Fruit fly (Drosophila melanogaster) whole organism, embryonic: Measurements from ENCODE around the gene Pph13.

ENCODE experiments used
- ATbp ChIP-seq: fragments of 200-800 bp; sonication (Bioruptor generic); optimal IDR thresholded peaks from 2 replicates; lab custom pipeline; 2017; ENCODE audit warnings: missing biosample characterization, mild to moderate bottlenecking, missing genetic modification characterization, missing genetic modification reagents
- Awh ChIP-seq: fragments of 200-800 bp; sonication (Bioruptor generic); IDR thresholded peaks from 2 replicates; pipeline ENCODE4, ENCODE4 v1.3.6; 2022; ENCODE audit warnings: missing biosample characterization, missing genetic modification characterization
- Bteb2 ChIP-seq: fragments of 200-800 bp; sonication (Bioruptor generic); optimal IDR thresholded peaks from 2 replicates; lab custom pipeline; 2016; ENCODE audit warnings: missing biosample characterization, missing genetic modification characterization
- CG10366 ChIP-seq: fragments of 200-800 bp; sonication (Bioruptor generic); IDR thresholded peaks from 2 replicates; pipeline ENCODE4 v1.3.6; 2022; ENCODE audit warnings: missing biosample characterization, missing genetic modification characterization
- CG11093 ChIP-seq: fragments of 200-800 bp; sonication (Bioruptor generic); IDR thresholded peaks from 3 replicates; pipeline ENCODE4 v1.3.6; 2022; ENCODE audit warnings: missing biosample characterization, missing genetic modification characterization
- CG13894 ChIP-seq: fragments of 200-800 bp; sonication (Bioruptor generic); optimal IDR thresholded peaks from 3 replicates; lab custom pipeline; 2018; ENCODE audit warnings: missing biosample characterization, mild to moderate bottlenecking, missing genetic modification characterization, moderate library complexity
- CG15073 ChIP-seq: fragments of 200-800 bp; sonication (Bioruptor generic); optimal IDR thresholded peaks from 2 replicates; lab custom pipeline; 2016; ENCODE audit warnings: missing biosample characterization, missing genetic modification characterization
- CG15269 ChIP-seq: fragments of 200-800 bp; sonication (Bioruptor generic); optimal IDR thresholded peaks from 2 replicates; lab custom pipeline; 2018; ENCODE audit warnings: missing biosample characterization, mild to moderate bottlenecking, missing genetic modification characterization, moderate library complexity
- CG17568 ChIP-seq: fragments of 200-800 bp; sonication (Bioruptor generic); optimal IDR thresholded peaks from 2 replicates; lab custom pipeline; 2018; ENCODE audit warnings: missing biosample characterization, mild to moderate bottlenecking, missing genetic modification characterization, moderate library complexity
- CG17912 ChIP-seq: fragments of 200-800 bp; sonication (Bioruptor generic); optimal IDR thresholded peaks from 2 replicates; lab custom pipeline; 2018; ENCODE audit warnings: missing biosample characterization, mild to moderate bottlenecking, missing genetic modification characterization
- CG18011 ChIP-seq: fragments of 200-800 bp; sonication (Bioruptor generic); optimal IDR thresholded peaks from 2 replicates; lab custom pipeline; 2017; ENCODE audit warnings: missing biosample characterization, missing genetic modification characterization, mild to moderate bottlenecking, moderate library complexity, missing genotype
- CG18262 ChIP-seq: fragments of 200-800 bp; optimal IDR thresholded peaks from 3 replicates; lab custom pipeline; 2019; ENCODE audit warnings: missing biosample characterization, mild to moderate bottlenecking, missing genetic modification characterization, moderate library complexity
- CG2120 ChIP-seq: fragments of 200-800 bp; sonication (Bioruptor generic); optimal IDR thresholded peaks from 3 replicates; lab custom pipeline; 2016; ENCODE audit warnings: missing biosample characterization, missing genetic modification characterization
- CG30431 ChIP-seq: fragments of 200-800 bp; sonication (Bioruptor generic); optimal IDR thresholded peaks from 2 replicates; lab custom pipeline; 2017; ENCODE audit warnings: missing biosample characterization, missing genetic modification characterization
- CG33213 ChIP-seq: fragments of 200-800 bp; sonication (Bioruptor generic); optimal IDR thresholded peaks from 3 replicates; lab custom pipeline; 2016; ENCODE audit warnings: missing biosample characterization, missing genetic modification characterization
- CG34422 ChIP-seq: fragments of 200-800 bp; sonication (Bioruptor generic); IDR thresholded peaks from 3 replicates; pipeline ENCODE4 v1.3.6; 2022; ENCODE audit warnings: missing biosample characterization, missing genetic modification characterization
- CG42726 ChIP-seq: fragments of 200-800 bp; sonication (Bioruptor generic); IDR thresholded peaks from 2 replicates; pipeline ENCODE4 v1.3.6; 2022; ENCODE audit warnings: missing biosample characterization, missing genetic modification characterization; ENCODE audit not compliant: partially characterized antibody
- CG4617 ChIP-seq: fragments of 200-800 bp; sonication (Bioruptor generic); optimal IDR thresholded peaks from 3 replicates; lab custom pipeline; 2016; ENCODE audit warnings: missing biosample characterization, missing genetic modification characterization, borderline replicate concordance
- CG6765 ChIP-seq: fragments of 200-800 bp; sonication (Bioruptor generic); optimal IDR thresholded peaks from 3 replicates; lab custom pipeline; 2017; ENCODE audit warnings: missing biosample characterization, mild to moderate bottlenecking, missing genetic modification characterization
- CG6791 ChIP-seq: fragments of 200-800 bp; sonication (Bioruptor generic); IDR thresholded peaks from 3 replicates; pipeline ENCODE4 v1.3.6; 2022; ENCODE audit warnings: missing biosample characterization, missing genetic modification characterization; ENCODE audit not compliant: partially characterized antibody
- CoRest ChIP-seq: fragments of 200-800 bp; sonication (Bioruptor generic); optimal IDR thresholded peaks from 3 replicates; lab custom pipeline; 2018; ENCODE audit warnings: missing biosample characterization, mild to moderate bottlenecking, missing genetic modification characterization, moderate library complexity
- Doc3 ChIP-seq: fragments of 200-800 bp; sonication (Bioruptor generic); IDR thresholded peaks from 3 replicates; pipeline ENCODE4 v1.3.6; 2022; ENCODE audit warnings: missing biosample characterization, missing genetic modification characterization; ENCODE audit not compliant: partially characterized antibody
- H2.0 ChIP-seq: fragments of 200-800 bp; sonication (Bioruptor generic); IDR thresholded peaks from 2 replicates; pipeline ENCODE4 v1.3.6; 2022; ENCODE audit warnings: missing biosample characterization, missing genetic modification characterization
- Hr3 ChIP-seq: fragments of 200-800 bp; sonication (Bioruptor generic); optimal IDR thresholded peaks from 3 replicates; lab custom pipeline; 2016; ENCODE audit warnings: missing biosample characterization, missing genetic modification characterization
- Hsf ChIP-seq: fragments of 200-800 bp; sonication (Bioruptor generic); optimal IDR thresholded peaks from 3 replicates; lab custom pipeline; 2016; ENCODE audit warnings: missing biosample characterization, missing genetic modification characterization
- Max ChIP-seq: fragments of 200-800 bp; sonication (Bioruptor generic); optimal IDR thresholded peaks from 2 replicates; lab custom pipeline; 2016; ENCODE audit warnings: missing biosample characterization, mild to moderate bottlenecking, missing genetic modification characterization
- Optix ChIP-seq: fragments of 200-800 bp; sonication (Bioruptor generic); IDR thresholded peaks from 3 replicates; pipeline ENCODE4 v1.3.6; 2022; ENCODE audit warnings: missing biosample characterization, missing genetic modification characterization
- Pdp1 ChIP-seq, 2 experiments: fragments of 200-800 bp; sonication (Bioruptor generic); optimal IDR thresholded peaks; 3 replicates each; lab custom pipeline; 2016; ENCODE audit warnings: missing biosample characterization in 2 of 2, missing genetic modification characterization in 2 of 2, mild to moderate bottlenecking in 1 of 2, moderate library complexity in 1 of 2
- Ptx1 ChIP-seq: fragments of 200-800 bp; sonication (Bioruptor generic); IDR thresholded peaks from 2 replicates; pipeline ENCODE4 v1.3.6; 2022; ENCODE audit warnings: missing biosample characterization, missing genetic modification characterization
- Trl ChIP-seq, 3 experiments: fragments of >200 bp in 2 of 3; fragments of 200-800 bp in 1 of 3; sonication (Bioruptor generic) in 1 of 3; optimal IDR thresholded peaks; 2 replicates in 1 of 3; 3 replicates in 2 of 3; lab custom pipeline; 2016 to 2017; ENCODE audit warnings: missing biosample characterization in 1 of 3, missing genetic modification characterization in 1 of 3
- ab ChIP-seq: fragments of 200-800 bp; sonication (Bioruptor generic); optimal IDR thresholded peaks from 2 replicates; lab custom pipeline; 2016; ENCODE audit warnings: missing biosample characterization, missing genetic modification characterization
- caup ChIP-seq: fragments of 200-800 bp; sonication (Bioruptor generic); optimal IDR thresholded peaks from 3 replicates; lab custom pipeline; 2017; ENCODE audit warnings: missing biosample characterization, mild to moderate bottlenecking, missing genetic modification characterization, moderate library complexity; ENCODE audit not compliant: severe bottlenecking
- chm ChIP-seq: fragments of 200-800 bp; sonication (Bioruptor generic); IDR thresholded peaks from 2 replicates; pipeline ENCODE4 v1.3.6; 2022; ENCODE audit warnings: missing biosample characterization, missing genetic modification characterization
- crol ChIP-seq: fragments of 200-800 bp; sonication (Bioruptor generic); IDR thresholded peaks from 2 replicates; pipeline ENCODE4 v1.3.6; 2022; ENCODE audit warnings: missing biosample characterization, missing genetic modification characterization
- fd96Cb ChIP-seq: fragments of 200-800 bp; sonication (Bioruptor generic); optimal IDR thresholded peaks from 2 replicates; lab custom pipeline; 2018; ENCODE audit warnings: missing biosample characterization, mild to moderate bottlenecking, missing genetic modification characterization, moderate library complexity
- gcm2 ChIP-seq: fragments of 200-800 bp; sonication (Bioruptor generic); optimal IDR thresholded peaks from 2 replicates; lab custom pipeline; 2016; ENCODE audit warnings: missing biosample characterization, missing genetic modification characterization
- hbn ChIP-seq: fragments of 200-800 bp; sonication (Bioruptor generic); IDR thresholded peaks from 2 replicates; pipeline ENCODE4 v1.3.6; 2022; ENCODE audit warnings: missing biosample characterization, missing genetic modification characterization; ENCODE audit not compliant: partially characterized antibody
- hkb ChIP-seq, 2 experiments: fragments of 200-800 bp in 1 of 2; fragments of >200 bp in 1 of 2; sonication (Bioruptor generic) in 1 of 2; IDR thresholded peaks in 1 of 2; optimal IDR thresholded peaks in 1 of 2; 2 replicates each; pipeline versions ENCODE4 v1.3.6 to Lab custom; 2017 to 2022; ENCODE audit warnings: missing biosample characterization in 1 of 2, missing genetic modification characterization in 1 of 2
- ken ChIP-seq: fragments of 200-800 bp; sonication (Bioruptor generic); IDR thresholded peaks from 3 replicates; pipeline ENCODE4 v1.3.6; 2022; ENCODE audit warnings: missing biosample characterization, missing genetic modification characterization
- klu ChIP-seq: fragments of 200-800 bp; sonication (Bioruptor generic); IDR thresholded peaks from 2 replicates; pipeline ENCODE4 v1.3.6; 2022; ENCODE audit warnings: missing biosample characterization, missing genetic modification characterization
- lilli ChIP-seq: fragments of 200-800 bp; sonication (Bioruptor generic); optimal IDR thresholded peaks from 3 replicates; lab custom pipeline; 2016; ENCODE audit warnings: missing biosample characterization, missing genetic modification characterization
- pita ChIP-seq: fragments of 200-800 bp; sonication (Bioruptor generic); optimal IDR thresholded peaks from 2 replicates; lab custom pipeline; 2017; ENCODE audit warnings: missing biosample characterization, mild to moderate bottlenecking, missing genetic modification characterization
- pnt ChIP-seq: fragments of 200-800 bp; sonication (Bioruptor generic); optimal IDR thresholded peaks from 3 replicates; lab custom pipeline; 2016; ENCODE audit warnings: missing biosample characterization, missing genetic modification characterization
- ro ChIP-seq: fragments of 200-800 bp; sonication (Bioruptor generic); IDR thresholded peaks from 2 replicates; pipeline ENCODE4 v1.3.6; 2022; ENCODE audit warnings: missing biosample characterization, missing genetic modification characterization
- sd ChIP-seq: fragments of 200-800 bp; sonication (Bioruptor generic); optimal IDR thresholded peaks from 3 replicates; lab custom pipeline; 2018; ENCODE audit warnings: missing biosample characterization, mild to moderate bottlenecking, missing genetic modification characterization, moderate library complexity
- sisA ChIP-seq: fragments of 200-800 bp; sonication (Bioruptor generic); IDR thresholded peaks from 2 replicates; pipeline ENCODE4 v1.3.6; 2022; ENCODE audit warnings: missing biosample characterization, missing genetic modification characterization
- slbo ChIP-seq: fragments of 200-800 bp; sonication (Bioruptor generic); IDR thresholded peaks from 2 replicates; pipeline ENCODE4 v1.3.6; 2022; ENCODE audit warnings: missing biosample characterization, missing genetic modification characterization
- slp2 ChIP-seq: fragments of 200-800 bp; sonication (Bioruptor generic); optimal IDR thresholded peaks from 2 replicates; lab custom pipeline; 2016; ENCODE audit warnings: missing biosample characterization, missing genetic modification characterization
- so ChIP-seq: fragments of 200-800 bp; sonication (Bioruptor generic); IDR thresholded peaks from 3 replicates; pipeline ENCODE4 v1.3.6; 2022; ENCODE audit warnings: missing biosample characterization, missing genetic modification characterization
- trh ChIP-seq: fragments of 200-800 bp; sonication (Bioruptor generic); optimal IDR thresholded peaks from 2 replicates; lab custom pipeline; 2016; ENCODE audit warnings: missing biosample characterization, missing genetic modification characterization

The Pph13 gene

DNA sequence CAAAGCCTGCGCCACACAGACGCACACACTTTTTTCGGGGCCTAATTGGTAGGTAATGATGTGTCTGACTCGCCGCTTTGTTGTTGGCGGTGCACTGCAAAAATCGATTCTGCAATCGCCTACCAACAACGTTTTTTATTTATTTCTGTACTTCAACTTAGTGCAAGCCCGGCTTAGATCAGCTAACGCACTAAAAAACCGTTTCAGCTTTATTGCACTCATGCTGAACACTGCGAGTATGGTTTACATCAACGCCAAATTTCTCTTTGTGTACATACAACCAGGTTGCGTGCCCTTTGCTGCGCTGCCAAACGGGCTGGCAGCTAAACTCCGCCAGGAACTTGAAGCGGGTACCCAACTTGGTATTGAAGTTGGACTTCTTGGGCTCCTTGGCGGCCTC lies 47.0 kb upstream of the Pph13 start (continued):
- TF ChIP-seq hbn (GFP tag; lab: Robert Waterston, UW), result no peak
- TF ChIP-seq CG6765 (GFP tag; lab: Kevin White, UChicago), result no peak
- TF ChIP-seq CG13894 (tag; lab: Kevin White, UChicago), result no peak
- TF ChIP-seq slbo (GFP tag; lab: Robert Waterston, UW), result peak; percentile 44; the same call in 1 of the 2 replicates
- no peak for TF ChIP-seq CG30431 (GFP tag; lab: Kevin White, UChicago)
- TF ChIP-seq Ptx1 (GFP tag; lab: Robert Waterston, UW), result peak; percentile 46
- no peak for TF ChIP-seq H2.0 (GFP tag; lab: Robert Waterston, UW)
- no peak for TF ChIP-seq ab
- no peak for TF ChIP-seq CG17568
- TF ChIP-seq Awh (GFP tag; lab: Robert Waterston, UW), result 0 out of 2 replicates have a peak, but pooled peaks have one; percentile 19
- TF ChIP-seq CG4617 (GFP tag; lab: Kevin White, UChicago), result no peak
- no peak for TF ChIP-seq klu (GFP tag; lab: Robert Waterston, UW)
- peak; percentile 28 for TF ChIP-seq Hsf (GFP tag; lab: Kevin White, UChicago)
- no peak for TF ChIP-seq ro (GFP tag; lab: Robert Waterston, UW)
- no peak for TF ChIP-seq CG18262 (tag; lab: Kevin White, UChicago)
- TF ChIP-seq ATbp (GFP tag; lab: Kevin White, UChicago), result peak; percentile 20
- TF ChIP-seq CoRest (tag; lab: Kevin White, UChicago), result peak; percentile 10
- peak; percentile 14 for TF ChIP-seq Hr3 (GFP tag; lab: Kevin White, UChicago)
- TF ChIP-seq caup (GFP tag; lab: Kevin White, UChicago), result no peak
- TF ChIP-seq CG34422 (GFP tag; lab: Robert Waterston, UW), result peak; percentile 28; the same call in 1 of the 3 replicates
- TF ChIP-seq CG18011, result no peak
- no peak for TF ChIP-seq sd (tag; lab: Kevin White, UChicago)
- peak; percentile 42 for TF ChIP-seq sisA (GFP tag; lab: Robert Waterston, UW)
- no peak for TF ChIP-seq crol (GFP tag; lab: Robert Waterston, UW)
- no peak for TF ChIP-seq so (GFP tag; lab: Robert Waterston, UW)
- TF ChIP-seq chm (GFP tag; lab: Robert Waterston, UW), result no peak
- no peak for TF ChIP-seq CG2120 (GFP tag; lab: Kevin White, UChicago)
- TF ChIP-seq Optix, result 0 out of 3 replicates have a peak, but pooled peaks have one; percentile 16
- TF ChIP-seq gcm2 (GFP tag; lab: Kevin White, UChicago), result no peak
- TF ChIP-seq ken (GFP tag; lab: Robert Waterston, UW), result no peak
- no peak for TF ChIP-seq CG6791
- TF ChIP-seq CG10366 (GFP tag; lab: Robert Waterston, UW), result no peak
- no peak for TF ChIP-seq Doc3 (GFP tag; lab: Robert Waterston, UW)
- TF ChIP-seq pnt (GFP tag; lab: Kevin White, UChicago), result peak; percentile 18
- no peak for TF ChIP-seq CG42726 (GFP tag; lab: Robert Waterston, UW)
- no peak for TF ChIP-seq CG17912 (GFP tag; lab: Kevin White, UChicago)
- no peak for TF ChIP-seq CG15073
- no peak for TF ChIP-seq Max
- no peak for TF ChIP-seq CG33213 (GFP tag; lab: Kevin White, UChicago)
- no peak for TF ChIP-seq Trl (optimal IDR thresholded peaks at IDR 0.05; lab: Kevin White, UChicago)
- peak; percentile 28 for TF ChIP-seq Trl (GFP tag; optimal IDR thresholded peaks at IDR 0.05; lab: Kevin White, UChicago)
- peak; percentile 18 for TF ChIP-seq fd96Cb (tag; lab: Kevin White, UChicago)
- TF ChIP-seq hkb (optimal IDR thresholded peaks at IDR 0.05; lab: Kevin White, UChicago), result no peak
- 0 out of 2 replicates have a peak, but pooled peaks have one; percentile 21 for TF ChIP-seq hkb (GFP tag; IDR thresholded peaks at IDR 0.05; lab: Robert Waterston, UW)
- TF ChIP-seq trh, result no peak
- TF ChIP-seq Bteb2 (GFP tag; lab: Kevin White, UChicago), result no peak
- no peak for TF ChIP-seq slp2 (GFP tag; lab: Kevin White, UChicago)
- TF ChIP-seq pita (GFP tag; lab: Kevin White, UChicago), result no peak
- 0 out of 3 replicates have a peak, but pooled peaks have one; percentile 24 for TF ChIP-seq CG11093 (GFP tag; lab: Robert Waterston, UW)
- peak in 1 of 2 experiments; percentile 30 for TF ChIP-seq Pdp1 (GFP tag; optimal IDR thresholded peaks at IDR 0.05; lab: Kevin White, UChicago)
- no peak for TF ChIP-seq CG15269 (tag; lab: Kevin White, UChicago)
- TF ChIP-seq lilli (GFP tag; lab: Kevin White, UChicago), result peak; percentile 39
